Fruit fly (Drosophila melanogaster) whole organism, pupa: ENCODE data around the gene Ogg1.

ENCODE experiments used
- CG10348 ChIP-seq: fragments of 200-800 bp; sonication (Bioruptor generic); IDR thresholded peaks from 2 replicates; pipeline ENCODE4 v1.3.6; 2022; ENCODE audit warnings: missing biosample characterization, missing genetic modification characterization
- CG12605 ChIP-seq: fragments of 200-800 bp; sonication (Bioruptor generic); IDR thresholded peaks from 2 replicates; pipeline ENCODE4 v1.3.6; 2022; ENCODE audit warnings: missing biosample characterization, missing genetic modification characterization
- CG13204 ChIP-seq: fragments of 200-800 bp; sonication (Bioruptor generic); optimal IDR thresholded peaks from 2 replicates; lab custom pipeline; 2018; ENCODE audit warnings: missing biosample characterization, mild to moderate bottlenecking, missing genetic modification characterization, moderate library complexity
- CG14655 ChIP-seq: fragments of 200-800 bp; sonication (Bioruptor generic); optimal IDR thresholded peaks from 3 replicates; lab custom pipeline; 2017; ENCODE audit warnings: mild to moderate bottlenecking, missing biosample characterization, missing genetic modification reagents, missing genetic modification characterization
- CG15710 ChIP-seq: fragments of 200-800 bp; sonication (Bioruptor generic); optimal IDR thresholded peaks from 2 replicates; lab custom pipeline; 2018; ENCODE audit warnings: missing biosample characterization, mild to moderate bottlenecking, missing genetic modification characterization, moderate library complexity
- CG17806 ChIP-seq: fragments of 200-800 bp; sonication (Bioruptor generic); optimal IDR thresholded peaks from 2 replicates; lab custom pipeline; 2018; ENCODE audit warnings: missing biosample characterization, mild to moderate bottlenecking, missing genetic modification characterization, moderate library complexity
- CG32121 ChIP-seq: fragments of 200-800 bp; sonication (Bioruptor generic); IDR thresholded peaks from 2 replicates; pipeline ENCODE4 v1.3.6; 2022; ENCODE audit warnings: missing biosample characterization, missing genetic modification characterization
- CG34367 ChIP-seq: fragments of 200-800 bp; sonication (Bioruptor generic); optimal IDR thresholded peaks from 2 replicates; lab custom pipeline; 2018; ENCODE audit warnings: missing biosample characterization, mild to moderate bottlenecking, missing genetic modification characterization
- CG4496 ChIP-seq: fragments of 200-800 bp; sonication (Bioruptor generic); IDR thresholded peaks from 3 replicates; pipeline ENCODE4 v1.3.6; 2022; ENCODE audit warnings: missing biosample characterization, missing genetic modification characterization
- CG8159 ChIP-seq: fragments of 200-800 bp; sonication (Bioruptor generic); optimal IDR thresholded peaks from 3 replicates; lab custom pipeline; 2018; ENCODE audit warnings: missing biosample characterization, mild to moderate bottlenecking, missing genetic modification characterization, moderate library complexity
- CG8301 ChIP-seq: fragments of 200-800 bp; sonication (Bioruptor generic); optimal IDR thresholded peaks from 2 replicates; lab custom pipeline; 2018; ENCODE audit warnings: missing biosample characterization, mild to moderate bottlenecking, missing genetic modification characterization
- CG9948 ChIP-seq: fragments of 200-800 bp; sonication (Bioruptor generic); optimal IDR thresholded peaks from 2 replicates; lab custom pipeline; 2018; ENCODE audit warnings: missing biosample characterization, mild to moderate bottlenecking, missing genetic modification characterization, moderate library complexity
- D1 ChIP-seq: fragments of 200-800 bp; sonication (Bioruptor generic); optimal IDR thresholded peaks from 2 replicates; lab custom pipeline; 2018; ENCODE audit warnings: missing biosample characterization, mild to moderate bottlenecking, missing genetic modification characterization, moderate library complexity
- EcR ChIP-seq: fragments of 200-800 bp; sonication (Bioruptor generic); optimal IDR thresholded peaks from 3 replicates; lab custom pipeline; 2019; ENCODE audit warnings: missing biosample characterization, missing genetic modification characterization, mild to moderate bottlenecking, moderate library complexity, missing genetic modification reagents
- Ets98B ChIP-seq: fragments of 200-800 bp; sonication (Bioruptor generic); IDR thresholded peaks from 2 replicates; pipeline ENCODE4 v1.3.6; 2022; ENCODE audit warnings: missing biosample characterization, missing genetic modification characterization
- Pif1A ChIP-seq: fragments of 200-800 bp; sonication (Bioruptor generic); optimal IDR thresholded peaks from 3 replicates; lab custom pipeline; 2016; ENCODE audit warnings: missing biosample characterization, missing genetic modification characterization
- Pif1B ChIP-seq: fragments of 200-800 bp; sonication (Bioruptor generic); optimal IDR thresholded peaks from 3 replicates; lab custom pipeline; 2016; ENCODE audit warnings: missing biosample characterization, missing genetic modification characterization
- Snoo ChIP-seq: fragments of 200-800 bp; sonication (Bioruptor generic); optimal IDR thresholded peaks from 3 replicates; lab custom pipeline; 2017; ENCODE audit warnings: missing biosample characterization, mild to moderate bottlenecking, missing genetic modification characterization, inconsistent platforms
- fd96Ca ChIP-seq: fragments of 200-800 bp; sonication (Bioruptor generic); IDR thresholded peaks from 3 replicates; pipeline ENCODE4 v1.3.6; 2022; ENCODE audit warnings: missing biosample characterization, missing genetic modification characterization
- gl ChIP-seq: fragments of 200-800 bp; sonication (Bioruptor generic); optimal IDR thresholded peaks from 2 replicates; lab custom pipeline; 2018; ENCODE audit warnings: missing biosample characterization, mild to moderate bottlenecking, missing genetic modification characterization
- rn ChIP-seq: fragments of 200-800 bp; sonication (Bioruptor generic); IDR thresholded peaks from 2 replicates; pipeline ENCODE4 v1.3.6; 2022; ENCODE audit warnings: missing biosample characterization, missing genetic modification characterization

Ogg1 gene

dm6 chrX:8662247-8662646 is 27.9 kb upstream of the Ogg1 start:
- TF ChIP-seq CG15710 (no peak), CG17806 (tag; lab: Kevin White, UChicago) (no peak), Pif1A (GFP tag; lab: Kevin White, UChicago) (no peak), CG4496 (GFP tag; lab: Robert Waterston, UW) (no peak), Pif1B (GFP tag; lab: Kevin White, UChicago) (no peak), CG9948 (no peak), CG12605 (GFP tag; lab: Robert Waterston, UW) (no peak), CG34367 (tag; lab: Kevin White, UChicago) (no peak), Snoo (no peak), CG32121 (GFP tag; lab: Robert Waterston, UW) (no peak), CG8301 (tag; lab: Kevin White, UChicago) (no peak), CG14655 (GFP tag; lab: Kevin White, UChicago) (no peak), CG10348 (GFP tag; lab: Robert Waterston, UW) (no peak)
- TF ChIP-seq, all 21 proteins: peak for 0

dm6 chrX:8663795-8664194 is 26.3 kb upstream of the Ogg1 start:
- TF ChIP-seq CG9948 (no peak), CG8159 (tag; lab: Kevin White, UChicago) (no peak), Pif1B (GFP tag; lab: Kevin White, UChicago) (no peak), CG13204 (GFP tag; lab: Kevin White, UChicago) (no peak), rn (GFP tag; lab: Robert Waterston, UW) (no peak), EcR (GFP tag; lab: Kevin White, UChicago) (no peak), fd96Ca (GFP tag; lab: Robert Waterston, UW) (no peak), CG32121 (GFP tag; lab: Robert Waterston, UW) (no peak), CG15710 (no peak), CG4496 (GFP tag; lab: Robert Waterston, UW) (no peak), CG10348 (GFP tag; lab: Robert Waterston, UW) (no peak), Ets98B (GFP tag; lab: Robert Waterston, UW) (no peak), CG8301 (tag; lab: Kevin White, UChicago) (no peak), Pif1A (GFP tag; lab: Kevin White, UChicago) (no peak)

dm6 chrX:8665576-8666297 is 24.4 kb upstream of the Ogg1 start:
- TF ChIP-seq CG8301 (tag; lab: Kevin White, UChicago) (no peak), Snoo (no peak), CG8159 (tag; lab: Kevin White, UChicago) (no peak), CG4496 (GFP tag; lab: Robert Waterston, UW) (no peak), Ets98B (GFP tag; lab: Robert Waterston, UW) (no peak), CG34367 (tag; lab: Kevin White, UChicago) (no peak), CG32121 (GFP tag; lab: Robert Waterston, UW) (no peak), CG13204 (GFP tag; lab: Kevin White, UChicago) (no peak), EcR (GFP tag; lab: Kevin White, UChicago) (no peak), D1 (tag; lab: Kevin White, UChicago) (no peak), CG15710 (no peak), CG14655 (GFP tag; lab: Kevin White, UChicago) (no peak), CG9948 (no peak), Pif1A (GFP tag; lab: Kevin White, UChicago) (no peak), CG10348 (GFP tag; lab: Robert Waterston, UW) (no peak)
- TF ChIP-seq, all 21 proteins: peak for 0

dm6 chrX:8667070-8667469 is 23.1 kb upstream of the Ogg1 start:
- TF ChIP-seq EcR (GFP tag; lab: Kevin White, UChicago) (no peak), D1 (tag; lab: Kevin White, UChicago) (no peak), CG14655 (GFP tag; lab: Kevin White, UChicago) (no peak), gl (tag; lab: Kevin White, UChicago) (no peak), CG8301 (tag; lab: Kevin White, UChicago) (no peak), Ets98B (GFP tag; lab: Robert Waterston, UW) (no peak), CG34367 (tag; lab: Kevin White, UChicago) (no peak)
- TF ChIP-seq, all 21 proteins: peak for 0

- TF ChIP-seq Pif1A (GFP tag; lab: Kevin White, UChicago) (peak; percentile 21), Snoo (peak; percentile 51), Ets98B (GFP tag; lab: Robert Waterston, UW) (no peak), CG8159 (tag; lab: Kevin White, UChicago) (peak; percentile 5)
Measured at dm6 chrX:8667709-8668108, 22.4 kb upstream of the Ogg1 start.

dm6 chrX:8669434-8669833 is 20.7 kb upstream of the Ogg1 start:
- TF ChIP-seq fd96Ca (GFP tag; lab: Robert Waterston, UW) (no peak), Ets98B (GFP tag; lab: Robert Waterston, UW) (no peak), Snoo (peak; percentile 15), CG15710 (peak; percentile 29), CG8159 (tag; lab: Kevin White, UChicago) (peak; percentile 22), Pif1A (GFP tag; lab: Kevin White, UChicago) (no peak)
